Worm (Caenorhabditis elegans) whole organism, L4 larva: Measurements from ENCODE around the gene F10C2.7.

Experiments
- F10B5.3 ChIP-seq: sonication (generic microtip); optimal IDR thresholded peaks from 2 replicates; lab custom pipeline; 2016; ENCODE audit warnings: mild to moderate bottlenecking, missing genetic modification characterization, missing compliant biosample characterization
- F26F4.8 ChIP-seq: fragments of 200-800 bp; sonication (Bioruptor generic); conservative IDR thresholded peaks from 2 replicates; pipeline ENCODE4 v1.3.6; 2022; ENCODE audit warnings: missing genetic modification characterization, missing compliant biosample characterization
- F44E2.7 ChIP-seq: fragments of 200-800 bp; sonication (Bioruptor generic); IDR thresholded peaks from 2 replicates; pipeline ENCODE4 v2.1.2; 2022; ENCODE audit warnings: missing genetic modification characterization, missing compliant biosample characterization
- R02D3.7 ChIP-seq: fragments of 150-350 bp; sonication (generic microtip); optimal IDR thresholded peaks from 3 replicates; lab custom pipeline; 2014; ENCODE audit warnings: missing biosample characterization, missing genetic modification characterization
- T26A8.4 ChIP-seq: fragments of 200-800 bp; sonication (Bioruptor generic); IDR thresholded peaks from 2 replicates; pipeline ENCODE4 v1.3.6; 2022; ENCODE audit warnings: missing genetic modification characterization, missing compliant biosample characterization
- Y105C5A.15 ChIP-seq: fragments of 200-800 bp; sonication (Bioruptor generic); IDR thresholded peaks from 2 replicates; pipeline ENCODE4 v1.3.6; 2022; ENCODE audit warnings: missing genetic modification characterization, missing compliant biosample characterization
- ZK337.2 ChIP-seq: fragments of 200-800 bp; sonication (Bioruptor generic); IDR thresholded peaks from 2 replicates; pipeline ENCODE4 v1.3.6; 2022; ENCODE audit warnings: missing genetic modification reagents, missing genetic modification characterization, missing compliant biosample characterization
- ZK546.5 ChIP-seq, 2 experiments: sonication (generic microtip); optimal IDR thresholded peaks; 2 replicates each; lab custom pipeline; 2017; ENCODE audit warnings: missing biosample characterization in 2 of 2, missing genetic modification characterization in 2 of 2
- aha-1 ChIP-seq: fragments of 150-350 bp; peaks from one replicate; lab custom pipeline; 2014; ENCODE audit warnings: missing biosample characterization, missing genetic modification characterization
- ama-1 ChIP-seq: fragments of 150-350 bp; optimal IDR thresholded peaks from 2 replicates; lab custom pipeline; 2014; ENCODE audit warnings: inconsistent platforms, mixed read lengths
- attf-4 ChIP-seq: sonication (generic microtip); optimal IDR thresholded peaks from 3 replicates; lab custom pipeline; 2017; ENCODE audit warnings: missing biosample characterization, missing genetic modification characterization
- ceh-20 ChIP-seq: fragments of 200-800 bp; sonication (Bioruptor generic); IDR thresholded peaks from 2 replicates; pipeline ENCODE4 v1.3.6; 2022; ENCODE audit warnings: missing genetic modification reagents, missing genetic modification characterization, missing compliant biosample characterization
- ceh-44 ChIP-seq: fragments of 200-800 bp; sonication (Bioruptor generic); IDR thresholded peaks from 2 replicates; pipeline ENCODE4 v1.3.6; 2022; ENCODE audit warnings: missing genetic modification reagents, missing genetic modification characterization, missing compliant biosample characterization
- ceh-62 ChIP-seq: sonication (generic microtip); optimal IDR thresholded peaks from 2 replicates; lab custom pipeline; 2017; ENCODE audit warnings: missing biosample characterization, missing genetic modification characterization
- ceh-82 ChIP-seq: sonication (generic microtip); optimal IDR thresholded peaks from 2 replicates; lab custom pipeline; 2017; ENCODE audit warnings: missing biosample characterization, missing genetic modification characterization
- daf-16 ChIP-seq, 3 experiments: sonication (generic microtip); optimal IDR thresholded peaks; 2 replicates each; lab custom pipeline; 2016 to 2017; ENCODE audit warnings: missing genetic modification characterization in 3 of 3, missing genetic modification reagents in 3 of 3, mild to moderate bottlenecking in 2 of 3, missing compliant biosample characterization in 2 of 3, missing biosample characterization in 1 of 3, moderate library complexity in 1 of 3
- dmd-6 ChIP-seq: fragments of 200-800 bp; sonication (Bioruptor generic); IDR thresholded peaks from 2 replicates; pipeline ENCODE4 v1.3.6; 2022; ENCODE audit warnings: missing genetic modification reagents, missing genetic modification characterization, missing compliant biosample characterization
- egl-43 ChIP-seq: fragments of 200-800 bp; sonication (Bioruptor generic); IDR thresholded peaks from 2 replicates; pipeline ENCODE4 v1.3.6; 2022; ENCODE audit warnings: missing genetic modification reagents, missing genetic modification characterization, missing compliant biosample characterization
- hif-1 ChIP-seq, 2 experiments: sonication (generic microtip); optimal IDR thresholded peaks; 2 replicates each; lab custom pipeline; 2016 to 2017; ENCODE audit warnings: missing compliant biosample characterization in 2 of 2, missing genetic modification characterization in 2 of 2, missing genetic modification reagents in 2 of 2, missing genotype in 2 of 2, mild to moderate bottlenecking in 1 of 2
- hlh-11 ChIP-seq: fragments of 200-800 bp; sonication (Bioruptor generic); optimal IDR thresholded peaks from 2 replicates; lab custom pipeline; 2018; ENCODE audit warnings: mild to moderate bottlenecking, missing genetic modification characterization, missing compliant biosample characterization
- hlh-30 ChIP-seq: sonication (generic microtip); optimal IDR thresholded peaks from 2 replicates; lab custom pipeline; 2017; ENCODE audit warnings: antibody characterized with exemption, mild to moderate bottlenecking, missing genetic modification characterization, missing compliant biosample characterization; ENCODE audit not compliant: insufficient read depth
- hmg-1.1 ChIP-seq: fragments of 200-800 bp; sonication (Bioruptor generic); IDR thresholded peaks from 2 replicates; pipeline ENCODE4 v1.3.6; 2022; ENCODE audit warnings: missing genetic modification reagents, missing genetic modification characterization, missing compliant biosample characterization
- lim-7 ChIP-seq: fragments of 200-800 bp; sonication (Bioruptor generic); IDR thresholded peaks from 2 replicates; pipeline ENCODE4 v1.3.6; 2022; ENCODE audit warnings: missing genetic modification characterization, missing compliant biosample characterization
- lin-13 ChIP-seq: fragments of 150-350 bp; optimal IDR thresholded peaks from 2 replicates; lab custom pipeline; 2014; ENCODE audit warnings: missing biosample characterization, missing genetic modification reagents, missing genetic modification characterization
- lin-15B ChIP-seq: fragments of 150-350 bp; sonication (generic microtip); optimal IDR thresholded peaks from 3 replicates; lab custom pipeline; 2014; ENCODE audit warnings: missing biosample characterization, missing genetic modification characterization
- lin-38 ChIP-seq: fragments of 200-800 bp; sonication (Bioruptor generic); IDR thresholded peaks from 2 replicates; pipeline ENCODE4 v1.3.6; 2022; ENCODE audit warnings: missing genetic modification reagents, missing genetic modification characterization, missing compliant biosample characterization
- lin-39 ChIP-seq: fragments of 150-350 bp; optimal IDR thresholded peaks from 2 replicates; lab custom pipeline; 2014; ENCODE audit warnings: missing biosample characterization, missing genetic modification reagents, missing genetic modification characterization
- lir-3 ChIP-seq: sonication (generic microtip); optimal IDR thresholded peaks from 2 replicates; lab custom pipeline; 2016; ENCODE audit warnings: mild to moderate bottlenecking, missing genetic modification characterization, missing compliant biosample characterization
- lsy-2 ChIP-seq, 2 experiments: fragments of 150-350 bp in 1 of 2; sonication (generic microtip) in 1 of 2; optimal IDR thresholded peaks; 2 replicates each; lab custom pipeline; 2014 to 2017; ENCODE audit warnings: missing biosample characterization in 2 of 2, missing genetic modification characterization in 2 of 2
- madf-9 ChIP-seq: fragments of 200-800 bp; sonication (Bioruptor generic); conservative IDR thresholded peaks from 2 replicates; pipeline ENCODE4 v1.3.6; 2022; ENCODE audit warnings: missing genetic modification reagents, missing genetic modification characterization, missing compliant biosample characterization
- mdt-29 ChIP-seq: fragments of 200-800 bp; sonication (Bioruptor generic); IDR thresholded peaks from 2 replicates; pipeline ENCODE4 v1.3.6; 2022; ENCODE audit warnings: missing genetic modification reagents, missing genetic modification characterization, missing compliant biosample characterization
- mes-2 ChIP-seq: sonication (generic microtip); optimal IDR thresholded peaks from 2 replicates; lab custom pipeline; 2016; ENCODE audit warnings: missing genotype, mild to moderate bottlenecking, missing genetic modification characterization, missing compliant biosample characterization; ENCODE audit not compliant: poor library complexity, severe bottlenecking
- mxl-3 ChIP-seq: fragments of 200-800 bp; sonication (Bioruptor generic); optimal IDR thresholded peaks from 2 replicates; lab custom pipeline; 2018; ENCODE audit warnings: mild to moderate bottlenecking, missing genetic modification characterization, missing compliant biosample characterization
- nhr-10 ChIP-seq: fragments of 150-350 bp; optimal IDR thresholded peaks from 2 replicates; lab custom pipeline; 2014; ENCODE audit warnings: missing biosample characterization, missing genetic modification characterization
- nhr-25 ChIP-seq: sonication (generic microtip); optimal IDR thresholded peaks from 2 replicates; lab custom pipeline; 2017; ENCODE audit warnings: missing genetic modification characterization, mild to moderate bottlenecking, missing compliant biosample characterization, antibody characterized with exemption, moderate library complexity, borderline replicate concordance; ENCODE audit not compliant: insufficient read depth
- nhr-28 ChIP-seq: fragments of 150-350 bp; optimal IDR thresholded peaks from 2 replicates; lab custom pipeline; 2014; ENCODE audit warnings: missing biosample characterization, missing genetic modification characterization
- nhr-41 ChIP-seq: fragments of 200-800 bp; sonication (Bioruptor generic); IDR thresholded peaks from 2 replicates; pipeline ENCODE4 v1.3.6; 2022; ENCODE audit warnings: missing genetic modification reagents, missing genetic modification characterization, missing compliant biosample characterization
- nhr-76 ChIP-seq: fragments of 150-350 bp; optimal IDR thresholded peaks from 2 replicates; lab custom pipeline; 2014; ENCODE audit warnings: missing biosample characterization, missing genetic modification characterization
- nhr-77 ChIP-seq: fragments of 150-350 bp; optimal IDR thresholded peaks from 2 replicates; lab custom pipeline; 2014; ENCODE audit warnings: missing biosample characterization, missing genetic modification characterization
- php-3 ChIP-seq: fragments of 200-800 bp; sonication (Bioruptor generic); IDR thresholded peaks from 2 replicates; pipeline ENCODE4 v1.3.6; 2022; ENCODE audit warnings: missing genetic modification reagents, missing genetic modification characterization, missing compliant biosample characterization
- rbr-2 ChIP-seq: sonication (generic microtip); optimal IDR thresholded peaks from 2 replicates; lab custom pipeline; 2016; ENCODE audit warnings: missing genotype, missing genetic modification characterization, missing compliant biosample characterization
- set-16 ChIP-seq: fragments of 200-800 bp; sonication (Bioruptor generic); IDR thresholded peaks from 2 replicates; pipeline ENCODE4 v1.3.6; 2022; ENCODE audit warnings: missing genetic modification reagents, missing genetic modification characterization, missing compliant biosample characterization
- skn-1 ChIP-seq: fragments of 150-350 bp; optimal IDR thresholded peaks from 2 replicates; lab custom pipeline; 2014; ENCODE audit warnings: missing biosample characterization, missing genetic modification characterization
- tag-97 ChIP-seq: fragments of 200-800 bp; sonication (Bioruptor generic); IDR thresholded peaks from 2 replicates; pipeline ENCODE4 v1.3.6; 2022; ENCODE audit warnings: missing genetic modification characterization, missing compliant biosample characterization
- unc-130 ChIP-seq: sonication (generic microtip); optimal IDR thresholded peaks from 2 replicates; lab custom pipeline; 2016; ENCODE audit warnings: missing genetic modification reagents, missing genetic modification characterization, missing compliant biosample characterization
- unc-39 ChIP-seq: sonication (generic microtip); optimal IDR thresholded peaks from 2 replicates; lab custom pipeline; 2017; ENCODE audit warnings: missing biosample characterization, missing genetic modification characterization
- unc-62 ChIP-seq, 3 experiments: fragments of 150-350 bp in 1 of 3; sonication (generic microtip); optimal IDR thresholded peaks in 2 of 3; peaks in 1 of 3; 1 replicate in 1 of 3; 2 replicates in 2 of 3; lab custom pipeline; 2014 to 2017; ENCODE audit warnings: missing biosample characterization in 3 of 3, missing genetic modification characterization in 3 of 3, missing genetic modification reagents in 3 of 3, missing genotype in 1 of 3
- zfp-2 ChIP-seq: sonication (generic microtip); optimal IDR thresholded peaks from 2 replicates; lab custom pipeline; 2016; ENCODE audit warnings: mild to moderate bottlenecking, missing genetic modification characterization, missing compliant biosample characterization
- ztf-7 ChIP-seq: fragments of 150-350 bp; optimal IDR thresholded peaks from 2 replicates; lab custom pipeline; 2014; ENCODE audit warnings: missing biosample characterization, missing genetic modification characterization

Gene F10C2.7

DNA sequence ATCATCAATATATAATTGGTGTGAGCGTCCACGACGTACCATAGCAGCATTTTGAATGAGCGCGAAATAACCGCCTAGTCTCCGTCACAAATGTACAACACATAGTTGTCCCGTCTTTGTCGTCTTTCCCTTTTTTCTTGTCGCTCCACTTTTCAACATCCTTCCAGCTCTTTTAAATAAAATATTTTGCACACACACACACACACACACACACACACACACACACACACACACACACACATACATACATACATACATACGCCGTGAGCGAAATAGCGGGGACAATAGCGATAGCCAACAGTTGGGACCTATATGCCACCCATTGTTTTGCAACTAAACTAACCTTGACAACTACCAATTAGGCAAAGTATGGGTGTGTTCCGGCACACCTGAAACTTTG is 15.4 kb upstream of the F10C2.7 start:
- peak; percentile 63 for TF ChIP-seq aha-1
- peak in 1 of 2 experiments; percentile 20 for TF ChIP-seq lsy-2 (tag; optimal IDR thresholded peaks at IDR 0.05; lab: Kevin White, UChicago)
- TF ChIP-seq daf-16 (GFP tag; optimal IDR thresholded peaks at IDR 0.05; lab: Kevin White, UChicago), result no peak
- no peak for TF ChIP-seq daf-16 (tag; optimal IDR thresholded peaks at IDR 0.05; lab: Kevin White, UChicago)
- TF ChIP-seq mes-2 (tag; lab: Kevin White, UChicago), result peak; percentile 33

DNA sequence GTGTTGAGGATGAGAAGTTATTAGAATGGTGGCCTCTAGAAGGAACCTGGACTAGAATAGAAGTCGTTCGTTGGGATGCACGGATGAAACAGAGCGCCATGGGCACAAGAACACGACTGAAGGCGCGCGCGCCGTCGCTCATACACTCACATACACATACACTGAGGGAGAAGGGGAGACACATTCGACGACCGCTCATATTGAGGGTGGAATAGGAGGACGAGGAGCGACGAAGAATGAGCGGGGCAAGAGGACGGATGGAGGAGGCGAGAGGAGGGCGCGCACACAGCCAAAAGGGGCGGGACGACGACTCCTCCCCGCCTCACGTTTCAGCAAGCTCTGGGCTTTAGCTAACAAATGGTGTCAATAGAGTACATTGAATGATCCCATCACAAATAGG is 14.9 kb upstream of the F10C2.7 start:
- TF ChIP-seq php-3 (GFP tag; lab: Robert Waterston, UW) (no peak), hmg-1.1 (peak; percentile 63), ztf-7 (tag; lab: Kevin White, UChicago) (no peak), F26F4.8 (no peak), ceh-20 (GFP tag; lab: Robert Waterston, UW) (no peak), lin-38 (peak; percentile 28; the same call in 1 of the 2 replicates), F44E2.7 (no peak), unc-39 (tag; lab: Kevin White, UChicago) (no peak), ceh-62 (tag; lab: Kevin White, UChicago) (no peak), mdt-29 (GFP tag; lab: Robert Waterston, UW) (no peak), nhr-10 (tag; lab: Kevin White, UChicago) (no peak), egl-43 (peak; percentile 50; the same call in 1 of the 2 replicates), lin-13 (GFP tag; lab: Kevin White, UChicago) (peak; percentile 30), lir-3 (tag; lab: Kevin White, UChicago) (no peak), set-16 (peak; percentile 88), Y105C5A.15 (GFP tag; lab: Robert Waterston, UW) (no peak), nhr-25 (no peak), ZK337.2 (GFP tag; lab: Robert Waterston, UW) (no peak), R02D3.7 (tag; lab: Kevin White, UChicago) (no peak), skn-1 (tag; lab: Kevin White, UChicago) (no peak), hif-1 (tag; optimal IDR thresholded peaks at IDR 0.05; lab: Kevin White, UChicago) (peak in 1 of 2 experiments; percentile 14), T26A8.4 (no peak), mes-2 (tag; lab: Kevin White, UChicago) (peak; percentile 51), attf-4 (tag; lab: Kevin White, UChicago) (no peak), madf-9 (no peak), mxl-3 (GFP tag; lab: Kevin White, UChicago) (no peak), lsy-2 (tag; optimal IDR thresholded peaks at IDR 0.05; lab: Kevin White, UChicago) (peak in 1 of 2 experiments; percentile 12), ZK546.5 (tag; optimal IDR thresholded peaks at IDR 0.05; lab: Kevin White, UChicago) (no peak), nhr-28 (tag; lab: Kevin White, UChicago) (no peak), lin-39 (tag; lab: Kevin White, UChicago) (no peak), lim-7 (GFP tag; lab: Robert Waterston, UW) (no peak), unc-130 (GFP tag; lab: Kevin White, UChicago) (no peak), nhr-77 (tag; lab: Kevin White, UChicago) (no peak), F10B5.3 (no peak), nhr-41 (no peak), unc-62 (GFP tag; optimal IDR thresholded peaks at IDR 0.05 in 1 of 2; lab: Kevin White, UChicago) (no peak), unc-62 (tag; optimal IDR thresholded peaks at IDR 0.05; lab: Kevin White, UChicago) (no peak), tag-97 (GFP tag; lab: Robert Waterston, UW) (no peak), lin-15B (tag; lab: Kevin White, UChicago) (no peak), ceh-44 (GFP tag; lab: Robert Waterston, UW) (0 out of 2 replicates have a peak, but pooled peaks have one; percentile 2), ama-1 (lab: Kevin White, UChicago) (peak; percentile 45), rbr-2 (tag; lab: Kevin White, UChicago) (peak; percentile 34), ceh-82 (tag; lab: Kevin White, UChicago) (no peak), dmd-6 (GFP tag; lab: Robert Waterston, UW) (no peak), nhr-76 (tag; lab: Kevin White, UChicago) (no peak), zfp-2 (no peak), hlh-30 (tag; lab: Kevin White, UChicago) (peak; percentile 31), hlh-11 (tag; lab: Kevin White, UChicago) (no peak)
